Fruit fly (Drosophila melanogaster): Measurements from ENCODE around the gene CG46312.

DNA sequence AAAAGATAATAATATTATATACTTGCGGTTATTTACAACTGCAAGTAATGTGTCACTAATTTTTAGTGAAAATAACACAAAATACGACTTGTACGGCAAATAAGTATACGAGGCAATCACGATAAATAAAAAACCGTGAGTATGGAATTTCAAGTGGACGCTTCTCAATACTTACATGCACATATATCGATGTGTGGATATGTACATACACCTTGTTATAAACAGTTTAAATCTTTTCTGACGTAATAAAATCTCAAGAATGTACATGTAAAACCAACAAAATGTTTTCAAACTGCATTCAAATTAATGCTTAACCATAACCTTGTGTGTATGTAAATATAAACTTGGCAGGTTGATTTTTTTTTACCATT is 738 bp upstream of the CG46312 start:
- TF ChIP-seq Mio (GFP tag; optimal IDR thresholded peaks at IDR 0.05): no peak
- TF ChIP-seq usp (GFP tag; optimal IDR thresholded peaks at IDR 0.05): no peak
- TF ChIP-seq OdsH (GFP tag; optimal IDR thresholded peaks at IDR 0.05): no peak
- no peak for TF ChIP-seq rgr (GFP tag; optimal IDR thresholded peaks at IDR 0.05)
- TF ChIP-seq dmrt93B (GFP tag; optimal IDR thresholded peaks at IDR 0.05): no peak
- TF ChIP-seq Dif (GFP tag; optimal IDR thresholded peaks at IDR 0.05; ENCODE audit: partially characterized antibody): no peak
- TF ChIP-seq psq (GFP tag; optimal IDR thresholded peaks at IDR 0.05): no peak
- TF ChIP-seq HLH106 (tag; optimal IDR thresholded peaks at IDR 0.05): no peak
- no peak for TF ChIP-seq lola (GFP tag; optimal IDR thresholded peaks at IDR 0.05)
